Worm (Caenorhabditis elegans): ENCODE measurements around the gene Y37D8A.4.

DNA sequence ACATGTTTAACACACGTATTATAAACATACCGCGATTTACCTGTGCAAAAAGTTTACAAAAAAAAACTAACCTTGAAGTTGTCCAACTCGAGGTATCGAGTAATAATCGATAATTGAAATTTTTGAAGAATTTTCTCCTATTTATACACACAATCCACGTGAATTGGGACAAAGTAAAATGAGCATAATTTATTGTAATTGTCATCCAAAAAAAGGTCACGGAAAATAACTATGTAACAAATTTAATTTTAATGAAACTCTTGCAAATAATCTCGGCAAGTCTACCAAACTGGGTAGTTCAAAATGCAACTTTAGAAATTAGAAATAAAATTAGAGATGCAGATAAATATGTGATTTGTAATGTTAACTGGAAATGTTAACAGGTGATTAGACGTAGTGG is 16.6 kb upstream of the Y37D8A.4 start, which contains the start of gene Y37D8A.5:
- TF ChIP-seq tab-1 (GFP tag; IDR thresholded peaks at IDR 0.05) (no peak), ztf-23 (GFP tag; IDR thresholded peaks at IDR 0.05) (no peak), T22C8.4 (GFP tag; IDR thresholded peaks at IDR 0.05) (no peak), med-1 (GFP tag; optimal IDR thresholded peaks at IDR 0.05; ENCODE audit: insufficient read depth) (no peak), cog-1 (tag; optimal IDR thresholded peaks at IDR 0.05) (no peak), flt-1 (GFP tag; IDR thresholded peaks at IDR 0.05) (no peak), ref-1 (GFP tag; conservative IDR thresholded peaks at IDR 0.05) (no peak), klf-2 (GFP tag; conservative IDR thresholded peaks at IDR 0.05) (no peak)
